Worm (Caenorhabditis elegans): Measurements from ENCODE around the gene C45B11.5.

The C45B11.5 gene

ce11 chrV:11041499-11041898 is at the start of gene C45B11.5:
C45B11.5 (plus strand) TSS chrV:11041799.
- TF ChIP-seq ama-1 (optimal IDR thresholded peaks at IDR 0.05) = no peak
- no peak for TF ChIP-seq ets-7 (tag; optimal IDR thresholded peaks at IDR 0.05)
- no peak for TF ChIP-seq ceh-13 (GFP tag; optimal IDR thresholded peaks at IDR 0.05)

ce11 chrV:10998797-10999196 is 42.8 kb upstream of the C45B11.5 start, which contains the start of gene F53B7.7:
F53B7.7 (plus strand) TSS chrV:10999097.
- TF ChIP-seq F13C5.2 (tag; optimal IDR thresholded peaks at IDR 0.05) = no peak
- no peak for TF ChIP-seq pes-1 (GFP tag; IDR thresholded peaks at IDR 0.05)
- no peak for TF ChIP-seq hmbx-1 (tag; optimal IDR thresholded peaks at IDR 0.05)
- no peak for TF ChIP-seq sea-1 (GFP tag; conservative IDR thresholded peaks at IDR 0.05)
- no peak for TF ChIP-seq tbx-37 (GFP tag; conservative IDR thresholded peaks at IDR 0.05)
- TF ChIP-seq ceh-13 (GFP tag; optimal IDR thresholded peaks at IDR 0.05) = no peak
- no peak for TF ChIP-seq flt-1 (GFP tag; IDR thresholded peaks at IDR 0.05)
- TF ChIP-seq ceh-36 (tag; optimal IDR thresholded peaks at IDR 0.05) = no peak
- no peak for TF ChIP-seq tbx-11 (GFP tag; IDR thresholded peaks at IDR 0.05)
- no peak for TF ChIP-seq hnd-1 (tag; optimal IDR thresholded peaks at IDR 0.05)
- no peak for TF ChIP-seq aly-1 (tag; optimal IDR thresholded peaks at IDR 0.05)
- TF ChIP-seq ama-1 (optimal IDR thresholded peaks at IDR 0.05) = no peak
- TF ChIP-seq hmg-4 (GFP tag; optimal IDR thresholded peaks at IDR 0.05) = no peak
- no peak for TF ChIP-seq ets-7 (tag; optimal IDR thresholded peaks at IDR 0.05)

- peak; percentile 23 for TF ChIP-seq F13C5.2 (tag; optimal IDR thresholded peaks at IDR 0.05)
- no peak for TF ChIP-seq flt-1 (GFP tag; IDR thresholded peaks at IDR 0.05)
Measured at ce11 chrV:11000650-11001049, 40.9 kb upstream of the C45B11.5 start, which contains the start of gene isy-1. isy-1 (minus strand) TSS chrV:11000699.

ce11 chrV:11002434-11002833 is 39.2 kb upstream of the C45B11.5 start, which contains the start of gene F53B7.4:
F53B7.4 (minus strand) TSS chrV:11002534.
- TF ChIP-seq tbx-11 (GFP tag; IDR thresholded peaks at IDR 0.05) = no peak
- no peak for TF ChIP-seq sea-1 (GFP tag; conservative IDR thresholded peaks at IDR 0.05)
- no peak for TF ChIP-seq ama-1 (optimal IDR thresholded peaks at IDR 0.05)
- TF ChIP-seq tbx-37 (GFP tag; conservative IDR thresholded peaks at IDR 0.05) = no peak
- no peak for TF ChIP-seq flt-1 (GFP tag; IDR thresholded peaks at IDR 0.05)
- no peak for TF ChIP-seq B0310.2 (tag; optimal IDR thresholded peaks at IDR 0.05)
- TF ChIP-seq ceh-36 (tag; optimal IDR thresholded peaks at IDR 0.05) = no peak
- no peak for TF ChIP-seq F13C5.2 (tag; optimal IDR thresholded peaks at IDR 0.05)
- no peak for TF ChIP-seq ets-7 (tag; optimal IDR thresholded peaks at IDR 0.05)
- no peak for TF ChIP-seq ceh-13 (GFP tag; optimal IDR thresholded peaks at IDR 0.05)

- no peak for TF ChIP-seq ceh-13 (GFP tag; optimal IDR thresholded peaks at IDR 0.05)
- no peak for TF ChIP-seq F13C5.2 (tag; optimal IDR thresholded peaks at IDR 0.05)
- no peak for TF ChIP-seq tbx-37 (GFP tag; conservative IDR thresholded peaks at IDR 0.05)
- TF ChIP-seq scrt-1 (GFP tag; IDR thresholded peaks at IDR 0.05) = no peak
- TF ChIP-seq ets-7 (tag; optimal IDR thresholded peaks at IDR 0.05) = no peak
- no peak for TF ChIP-seq flt-1 (GFP tag; IDR thresholded peaks at IDR 0.05)
- TF ChIP-seq pes-1 (GFP tag; IDR thresholded peaks at IDR 0.05) = no peak
- TF ChIP-seq hmbx-1 (tag; optimal IDR thresholded peaks at IDR 0.05) = no peak
Measured at ce11 chrV:11004094-11004493, 37.5 kb upstream of the C45B11.5 start.

ce11 chrV:11007651-11008050 is 33.9 kb upstream of the C45B11.5 start:
- no peak for TF ChIP-seq flt-1 (GFP tag; IDR thresholded peaks at IDR 0.05)
- no peak for TF ChIP-seq sea-1 (GFP tag; conservative IDR thresholded peaks at IDR 0.05)
- TF ChIP-seq tra-4 (tag; optimal IDR thresholded peaks at IDR 0.05) = no peak
- no peak for TF ChIP-seq ceh-13 (GFP tag; optimal IDR thresholded peaks at IDR 0.05)
- TF ChIP-seq ceh-36 (tag; optimal IDR thresholded peaks at IDR 0.05) = no peak
- TF ChIP-seq B0310.2 (tag; optimal IDR thresholded peaks at IDR 0.05) = no peak
- no peak for TF ChIP-seq ama-1 (optimal IDR thresholded peaks at IDR 0.05)
- no peak for TF ChIP-seq tbx-37 (GFP tag; conservative IDR thresholded peaks at IDR 0.05)
- no peak for TF ChIP-seq ets-7 (tag; optimal IDR thresholded peaks at IDR 0.05)
- no peak for TF ChIP-seq scrt-1 (GFP tag; IDR thresholded peaks at IDR 0.05)
- no peak for TF ChIP-seq tbx-11 (GFP tag; IDR thresholded peaks at IDR 0.05)
- TF ChIP-seq F13C5.2 (tag; optimal IDR thresholded peaks at IDR 0.05) = no peak
- TF ChIP-seq hnd-1 (tag; optimal IDR thresholded peaks at IDR 0.05) = no peak
- no peak for TF ChIP-seq pes-1 (GFP tag; IDR thresholded peaks at IDR 0.05)
- no peak for TF ChIP-seq hmbx-1 (tag; optimal IDR thresholded peaks at IDR 0.05)
- no peak for TF ChIP-seq hmg-4 (GFP tag; optimal IDR thresholded peaks at IDR 0.05)
- no peak for TF ChIP-seq aly-1 (tag; optimal IDR thresholded peaks at IDR 0.05)

- TF ChIP-seq hmg-4 (GFP tag; optimal IDR thresholded peaks at IDR 0.05) = no peak
- TF ChIP-seq tbx-11 (GFP tag; IDR thresholded peaks at IDR 0.05) = no peak
- no peak for TF ChIP-seq hnd-1 (tag; optimal IDR thresholded peaks at IDR 0.05)
- no peak for TF ChIP-seq F13C5.2 (tag; optimal IDR thresholded peaks at IDR 0.05)
- no peak for TF ChIP-seq aly-1 (tag; optimal IDR thresholded peaks at IDR 0.05)
- no peak for TF ChIP-seq ama-1 (optimal IDR thresholded peaks at IDR 0.05)
- TF ChIP-seq ceh-36 (tag; optimal IDR thresholded peaks at IDR 0.05) = no peak
Measured at ce11 chrV:11009124-11009524, 32.5 kb upstream of the C45B11.5 start.

ce11 chrV:11010768-11011167 is 30.8 kb upstream of the C45B11.5 start:
- no peak for TF ChIP-seq pes-1 (GFP tag; IDR thresholded peaks at IDR 0.05)
- no peak for TF ChIP-seq ama-1 (optimal IDR thresholded peaks at IDR 0.05)
- no peak for TF ChIP-seq tbx-37 (GFP tag; conservative IDR thresholded peaks at IDR 0.05)
- no peak for TF ChIP-seq hmg-4 (GFP tag; optimal IDR thresholded peaks at IDR 0.05)
- no peak for TF ChIP-seq sea-1 (GFP tag; conservative IDR thresholded peaks at IDR 0.05)

- TF ChIP-seq aly-1 (tag; optimal IDR thresholded peaks at IDR 0.05) (no peak), hmbx-1 (tag; optimal IDR thresholded peaks at IDR 0.05) (no peak), tra-4 (tag; optimal IDR thresholded peaks at IDR 0.05) (no peak), hnd-1 (tag; optimal IDR thresholded peaks at IDR 0.05) (no peak), ceh-36 (tag; optimal IDR thresholded peaks at IDR 0.05) (no peak), B0310.2 (tag; optimal IDR thresholded peaks at IDR 0.05) (no peak), tbx-37 (GFP tag; conservative IDR thresholded peaks at IDR 0.05) (no peak), hmg-4 (GFP tag; optimal IDR thresholded peaks at IDR 0.05) (no peak), tbx-11 (GFP tag; IDR thresholded peaks at IDR 0.05) (no peak)
Measured at ce11 chrV:11011807-11012206, 29.8 kb upstream of the C45B11.5 start.

Data from whole organism, early embryonic.